Fruit fly (Drosophila melanogaster) whole organism, embryonic: ENCODE measurements around the gene IntS14.

ENCODE experiments used
- Atf6 ChIP-seq: fragments of 200-800 bp; sonication (Bioruptor generic); IDR thresholded peaks from 2 replicates; pipeline ENCODE4 v1.3.6; 2022; ENCODE audit warnings: missing biosample characterization, missing genetic modification characterization
- B-H1 ChIP-seq: fragments of 200-800 bp; sonication (Bioruptor generic); IDR thresholded peaks from 3 replicates; pipeline ENCODE4 v1.3.6; 2022; ENCODE audit warnings: missing biosample characterization, missing genetic modification characterization
- CG10274 ChIP-seq: fragments of 200-800 bp; sonication (Bioruptor generic); optimal IDR thresholded peaks from 3 replicates; lab custom pipeline; 2017; ENCODE audit warnings: missing biosample characterization, mild to moderate bottlenecking, missing genetic modification characterization
- CG11560 ChIP-seq: fragments of 200-800 bp; sonication (Bioruptor generic); IDR thresholded peaks from 3 replicates; pipeline ENCODE4 v1.3.6; 2022; ENCODE audit warnings: missing biosample characterization, missing genetic modification characterization
- CG12219 ChIP-seq: fragments of 200-800 bp; sonication (Bioruptor generic); optimal IDR thresholded peaks from 3 replicates; lab custom pipeline; 2018; ENCODE audit warnings: missing biosample characterization, mild to moderate bottlenecking, missing genetic modification characterization
- CG13424 ChIP-seq: fragments of 200-800 bp; sonication (Bioruptor generic); optimal IDR thresholded peaks from 2 replicates; lab custom pipeline; 2019; ENCODE audit warnings: missing biosample characterization, mild to moderate bottlenecking, missing genetic modification characterization, moderate library complexity
- CG16779 ChIP-seq: fragments of 200-800 bp; sonication (Bioruptor generic); IDR thresholded peaks from 2 replicates; pipeline ENCODE4 v1.3.6; 2022; ENCODE audit warnings: missing biosample characterization, missing genetic modification characterization
- CG16863 ChIP-seq: fragments of 200-800 bp; sonication (Bioruptor generic); optimal IDR thresholded peaks from 3 replicates; lab custom pipeline; 2016; ENCODE audit warnings: missing biosample characterization, missing genetic modification characterization
- CG17361 ChIP-seq: fragments of 200-800 bp; sonication (Bioruptor generic); IDR thresholded peaks from 3 replicates; pipeline ENCODE4 v1.3.6; 2022; ENCODE audit warnings: missing biosample characterization, missing genetic modification characterization
- CG2712 ChIP-seq: fragments of 200-800 bp; optimal IDR thresholded peaks from 3 replicates; lab custom pipeline; 2019; ENCODE audit warnings: missing biosample characterization, mild to moderate bottlenecking, missing genetic modification characterization, moderate library complexity
- CG31224 ChIP-seq: fragments of 200-800 bp; sonication (Bioruptor generic); IDR thresholded peaks from 2 replicates; pipeline ENCODE4 v1.3.6; 2022; ENCODE audit warnings: missing biosample characterization, missing genetic modification characterization
- CG34224 ChIP-seq: fragments of 200-800 bp; sonication (Bioruptor generic); IDR thresholded peaks from 3 replicates; pipeline ENCODE4 v1.3.6; 2022; ENCODE audit warnings: missing biosample characterization, missing genetic modification characterization; ENCODE audit not compliant: partially characterized antibody
- CG43689 ChIP-seq: fragments of 200-800 bp; sonication (Bioruptor generic); IDR thresholded peaks from 2 replicates; pipeline ENCODE4 v1.3.6; 2022; ENCODE audit warnings: missing biosample characterization, missing genetic modification characterization
- CG4707 ChIP-seq: fragments of 200-800 bp; sonication (Bioruptor generic); optimal IDR thresholded peaks from 2 replicates; lab custom pipeline; 2018; ENCODE audit warnings: missing biosample characterization, mild to moderate bottlenecking, missing genetic modification characterization, moderate library complexity
- CG6683 ChIP-seq: fragments of 200-800 bp; sonication (Bioruptor generic); optimal IDR thresholded peaks from 2 replicates; lab custom pipeline; 2017; ENCODE audit warnings: missing biosample characterization, mild to moderate bottlenecking, missing genetic modification characterization, missing genetic modification reagents
- CG6854 ChIP-seq: fragments of 200-800 bp; sonication (Bioruptor generic); optimal IDR thresholded peaks from 3 replicates; lab custom pipeline; 2017; ENCODE audit warnings: missing biosample characterization, mild to moderate bottlenecking, missing genetic modification characterization
- CHES-1-like ChIP-seq: fragments of 200-800 bp; sonication (Bioruptor generic); optimal IDR thresholded peaks from 2 replicates; lab custom pipeline; 2016; ENCODE audit warnings: missing biosample characterization, missing genetic modification characterization
- Dad ChIP-seq: fragments of 200-800 bp; sonication (Bioruptor generic); optimal IDR thresholded peaks from 3 replicates; lab custom pipeline; 2016; ENCODE audit warnings: missing biosample characterization, missing genetic modification characterization
- Hey ChIP-seq: fragments of 200-800 bp; sonication (Bioruptor generic); optimal IDR thresholded peaks from 3 replicates; lab custom pipeline; 2018; ENCODE audit warnings: missing biosample characterization, mild to moderate bottlenecking, missing genetic modification characterization
- Hr51 ChIP-seq, 2 experiments: fragments of 200-800 bp; sonication (Bioruptor generic); optimal IDR thresholded peaks; 2 replicates in 1 of 2; 3 replicates in 1 of 2; lab custom pipeline; 2016 to 2018; ENCODE audit warnings: missing biosample characterization in 2 of 2, missing genetic modification characterization in 2 of 2, mild to moderate bottlenecking in 1 of 2, moderate library complexity in 1 of 2
- MESR4 ChIP-seq: fragments of 200-800 bp; sonication (Bioruptor generic); optimal IDR thresholded peaks from 2 replicates; lab custom pipeline; 2018; ENCODE audit warnings: missing biosample characterization, mild to moderate bottlenecking, missing genetic modification characterization, moderate library complexity
- Max ChIP-seq: fragments of 200-800 bp; sonication (Bioruptor generic); optimal IDR thresholded peaks from 2 replicates; lab custom pipeline; 2016; ENCODE audit warnings: missing biosample characterization, mild to moderate bottlenecking, missing genetic modification characterization
- Mes4 ChIP-seq: fragments of 200-800 bp; sonication (Bioruptor generic); optimal IDR thresholded peaks from 2 replicates; lab custom pipeline; 2016; ENCODE audit warnings: missing biosample characterization, missing genetic modification characterization
- Scr ChIP-seq: fragments of 200-800 bp; sonication (Bioruptor generic); IDR thresholded peaks from 2 replicates; pipeline ENCODE4 v1.3.6; 2022; ENCODE audit warnings: missing biosample characterization, missing genetic modification characterization; ENCODE audit not compliant: partially characterized antibody
- Usf ChIP-seq: fragments of 200-800 bp; sonication (Bioruptor generic); optimal IDR thresholded peaks from 2 replicates; lab custom pipeline; 2017; ENCODE audit warnings: missing genotype, missing biosample characterization, missing genetic modification characterization
- Xbp1 ChIP-seq: fragments of 200-800 bp; sonication (Bioruptor generic); optimal IDR thresholded peaks from 3 replicates; lab custom pipeline; 2016; ENCODE audit warnings: missing biosample characterization, mild to moderate bottlenecking, missing genetic modification characterization
- ash1 ChIP-seq: fragments of 200-800 bp; sonication (Bioruptor generic); optimal IDR thresholded peaks from 2 replicates; lab custom pipeline; 2018; ENCODE audit warnings: missing biosample characterization, mild to moderate bottlenecking, missing genetic modification characterization
- ato ChIP-seq: fragments of 200-800 bp; sonication (Bioruptor generic); IDR thresholded peaks from 2 replicates; pipeline ENCODE4 v1.3.6; 2022; ENCODE audit warnings: missing biosample characterization, missing genetic modification characterization; ENCODE audit not compliant: partially characterized antibody
- bigmax ChIP-seq: fragments of 200-800 bp; sonication (Bioruptor generic); optimal IDR thresholded peaks from 2 replicates; lab custom pipeline; 2018; ENCODE audit warnings: missing biosample characterization, mild to moderate bottlenecking, missing genetic modification characterization
- emc ChIP-seq: fragments of 200-800 bp; sonication (Bioruptor generic); optimal IDR thresholded peaks from 2 replicates; lab custom pipeline; 2016; ENCODE audit warnings: missing biosample characterization, missing genetic modification characterization
- fd102C ChIP-seq: fragments of 200-800 bp; sonication (Bioruptor generic); optimal IDR thresholded peaks from 2 replicates; lab custom pipeline; 2018; ENCODE audit warnings: missing biosample characterization, mild to moderate bottlenecking, missing genetic modification characterization, moderate library complexity
- fd64A ChIP-seq: fragments of 200-800 bp; sonication (Bioruptor generic); optimal IDR thresholded peaks from 3 replicates; lab custom pipeline; 2018; ENCODE audit warnings: missing biosample characterization, mild to moderate bottlenecking, missing genetic modification characterization
- gcm ChIP-seq: fragments of 200-800 bp; sonication (Bioruptor generic); optimal IDR thresholded peaks from 2 replicates; lab custom pipeline; 2019; ENCODE audit warnings: missing biosample characterization, mild to moderate bottlenecking, missing genetic modification characterization, moderate library complexity
- grau ChIP-seq: fragments of 200-800 bp; optimal IDR thresholded peaks from 3 replicates; lab custom pipeline; 2019; ENCODE audit warnings: missing biosample characterization, mild to moderate bottlenecking, missing genetic modification characterization, moderate library complexity
- h ChIP-seq: fragments of >200 bp; optimal IDR thresholded peaks from 2 replicates; lab custom pipeline; 2017
- kni ChIP-seq: fragments of 200-800 bp; sonication (Bioruptor generic); optimal IDR thresholded peaks from 3 replicates; lab custom pipeline; 2017; ENCODE audit warnings: mild to moderate bottlenecking, missing biosample characterization, missing genetic modification reagents, missing genetic modification characterization
- lola ChIP-seq, 3 experiments: fragments of >200 bp in 2 of 3; fragments of 200-800 bp in 1 of 3; sonication (Bioruptor generic) in 1 of 3; optimal IDR thresholded peaks; 2 replicates each; lab custom pipeline; 2017 to 2019; ENCODE audit warnings: missing biosample characterization in 3 of 3, missing genetic modification characterization in 3 of 3, mild to moderate bottlenecking in 1 of 3, moderate library complexity in 1 of 3
- maf-S ChIP-seq: fragments of 200-800 bp; sonication (Bioruptor generic); optimal IDR thresholded peaks from 2 replicates; lab custom pipeline; 2016; ENCODE audit warnings: missing biosample characterization, missing genetic modification characterization
- nom ChIP-seq: fragments of 200-800 bp; sonication (Bioruptor generic); optimal IDR thresholded peaks from 2 replicates; lab custom pipeline; 2017; ENCODE audit warnings: missing biosample characterization, missing genetic modification characterization, mild to moderate bottlenecking, moderate library complexity, missing genetic modification reagents
- odd ChIP-seq: fragments of 200-800 bp; sonication (Bioruptor generic); optimal IDR thresholded peaks from 2 replicates; lab custom pipeline; 2017; ENCODE audit warnings: missing biosample characterization, mild to moderate bottlenecking, missing genetic modification characterization
- p53 ChIP-seq: fragments of 200-800 bp; sonication (Bioruptor generic); optimal IDR thresholded peaks from 2 replicates; lab custom pipeline; 2016; ENCODE audit warnings: missing biosample characterization, missing genetic modification characterization
- pan ChIP-seq, 4 experiments: fragments of >200 bp in 3 of 4; fragments of 200-800 bp in 1 of 4; sonication (Bioruptor generic) in 1 of 4; optimal IDR thresholded peaks in 3 of 4; IDR thresholded peaks in 1 of 4; 2 replicates each; pipeline versions ENCODE4 v1.3.6 to Lab custom; 2017 to 2022; ENCODE audit warnings: missing biosample characterization in 2 of 4, missing genetic modification characterization in 2 of 4, mixed read lengths in 1 of 4
- prd ChIP-seq, 3 experiments: fragments of >200 bp in 2 of 3; fragments of 200-800 bp in 1 of 3; sonication (Bioruptor generic) in 1 of 3; optimal IDR thresholded peaks in 2 of 3; IDR thresholded peaks in 1 of 3; 2 replicates in 2 of 3; 3 replicates in 1 of 3; pipeline versions ENCODE4 v1.3.6 to Lab custom; 2017 to 2022; ENCODE audit warnings: missing biosample characterization in 1 of 3, missing genetic modification characterization in 1 of 3
- rib ChIP-seq: fragments of 200-800 bp; sonication (Bioruptor generic); IDR thresholded peaks from 2 replicates; pipeline ENCODE4 v1.3.6; 2022; ENCODE audit warnings: missing biosample characterization, missing genetic modification characterization
- ro ChIP-seq: fragments of 200-800 bp; sonication (Bioruptor generic); IDR thresholded peaks from 2 replicates; pipeline ENCODE4 v1.3.6; 2022; ENCODE audit warnings: missing biosample characterization, missing genetic modification characterization
- sens ChIP-seq: fragments of 200-800 bp; sonication (Bioruptor generic); peaks from one replicate; lab custom pipeline; 2016; ENCODE audit warnings: missing biosample characterization, missing genetic modification characterization
- shn ChIP-seq: fragments of 200-800 bp; sonication (Bioruptor generic); optimal IDR thresholded peaks from 3 replicates; lab custom pipeline; 2016; ENCODE audit warnings: missing biosample characterization, missing genetic modification characterization
- sna ChIP-seq: fragments of 200-800 bp; sonication (Bioruptor generic); IDR thresholded peaks from 2 replicates; pipeline ENCODE4 v1.3.6; 2022; ENCODE audit warnings: missing biosample characterization, missing genetic modification characterization; ENCODE audit not compliant: partially characterized antibody
- twi ChIP-seq: fragments of 200-800 bp; optimal IDR thresholded peaks from 2 replicates; lab custom pipeline; 2019; ENCODE audit warnings: missing biosample characterization, mild to moderate bottlenecking, missing genetic modification characterization, moderate library complexity

The IntS14 gene

DNA sequence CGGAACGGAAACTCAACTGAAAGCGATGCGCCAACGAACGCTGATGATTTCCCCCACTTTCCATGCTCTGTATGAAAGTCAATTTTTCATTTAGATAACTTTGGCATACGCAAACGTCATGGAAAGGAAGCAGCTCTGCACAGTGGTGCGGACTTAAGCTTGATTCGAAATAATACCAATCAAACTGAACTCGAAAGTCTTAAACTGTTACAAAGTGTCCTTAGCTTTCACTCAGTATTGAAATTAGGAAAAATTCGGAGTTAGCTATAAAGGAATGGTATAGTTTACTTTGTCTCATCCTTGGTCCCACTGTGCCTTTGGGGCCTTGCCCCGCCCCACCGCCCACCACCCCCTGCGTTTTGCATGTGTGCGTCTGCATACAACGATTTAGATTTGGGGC is 43.2 kb downstream of the IntS14 start (continued):
- no peak for TF ChIP-seq ro (GFP tag; lab: Robert Waterston, UW)
- no peak for TF ChIP-seq Max
- TF ChIP-seq sens (GFP tag; lab: Kevin White, UChicago), result peak; percentile 23
- no peak for TF ChIP-seq sna
- peak; percentile 29 for TF ChIP-seq gcm (GFP tag; lab: Kevin White, UChicago)
- no peak for TF ChIP-seq twi
- no peak for TF ChIP-seq pan (optimal IDR thresholded peaks at IDR 0.05; lab: Kevin White, UChicago)
- peak in 1 of 2 experiments; percentile 76 for TF ChIP-seq pan (GFP tag; optimal IDR thresholded peaks at IDR 0.05 in 1 of 2, IDR thresholded peaks at IDR 0.05 in 1 of 2)
- TF ChIP-seq CG10274, result no peak
- TF ChIP-seq odd (GFP tag; lab: Kevin White, UChicago), result peak; percentile 24
- no peak for TF ChIP-seq kni (GFP tag; lab: Kevin White, UChicago)
- peak; percentile 48; the same call in 1 of the 2 replicates for TF ChIP-seq CG31224
- TF ChIP-seq CG43689, result 0 out of 2 replicates have a peak, but pooled peaks have one; percentile 18
- TF ChIP-seq CG4707 (GFP tag; lab: Kevin White, UChicago), result no peak
- TF ChIP-seq emc (GFP tag; lab: Kevin White, UChicago), result no peak
- peak; percentile 17 for TF ChIP-seq Hey (tag; lab: Kevin White, UChicago)
- TF ChIP-seq Atf6, result peak; percentile 77
- TF ChIP-seq Scr, result no peak
- TF ChIP-seq fd102C (GFP tag; lab: Kevin White, UChicago), result no peak
- no peak for TF ChIP-seq h (lab: Kevin White, UChicago)
- TF ChIP-seq rib (GFP tag; lab: Robert Waterston, UW), result 0 out of 2 replicates have a peak, but pooled peaks have one; percentile 40
- no peak for TF ChIP-seq shn
- no peak for TF ChIP-seq maf-S
- no peak for TF ChIP-seq MESR4 (GFP tag; lab: Kevin White, UChicago)
- no peak for TF ChIP-seq lola (GFP tag; optimal IDR thresholded peaks at IDR 0.05; lab: Kevin White, UChicago)
- TF ChIP-seq nom, result no peak
- TF ChIP-seq prd (optimal IDR thresholded peaks at IDR 0.05; lab: Kevin White, UChicago), result no peak
- peak; percentile 75 for TF ChIP-seq prd (GFP tag; IDR thresholded peaks at IDR 0.05; lab: Robert Waterston, UW)
- TF ChIP-seq CG34224 (GFP tag; lab: Robert Waterston, UW), result no peak
- no peak for TF ChIP-seq ash1
- no peak for TF ChIP-seq Usf (GFP tag; lab: Kevin White, UChicago)
- peak; percentile 7 for TF ChIP-seq CG16863 (GFP tag; lab: Kevin White, UChicago)
- peak; percentile 10 for TF ChIP-seq Dad (GFP tag; lab: Kevin White, UChicago)
- no peak for TF ChIP-seq CG6683 (GFP tag; lab: Kevin White, UChicago)
- no peak for TF ChIP-seq p53 (GFP tag; lab: Kevin White, UChicago)
- TF ChIP-seq CG17361 (GFP tag; lab: Robert Waterston, UW), result 0 out of 3 replicates have a peak, but pooled peaks have one; percentile 19
- peak; percentile 31 for TF ChIP-seq CG12219
- TF ChIP-seq B-H1 (GFP tag; lab: Robert Waterston, UW), result peak; percentile 42
- peak; percentile 32 for TF ChIP-seq CG6854 (GFP tag; lab: Kevin White, UChicago)
- 0 out of 3 replicates have a peak, but pooled peaks have one; percentile 25 for TF ChIP-seq CG11560 (tag; lab: Robert Waterston, UW)
- TF ChIP-seq Xbp1 (GFP tag; lab: Kevin White, UChicago), result peak; percentile 67
- TF ChIP-seq grau, result peak; percentile 49
- peak; percentile 7 for TF ChIP-seq CHES-1-like (GFP tag; lab: Kevin White, UChicago)
- TF ChIP-seq Hr51 (GFP tag; optimal IDR thresholded peaks at IDR 0.05; lab: Kevin White, UChicago), result peak in 1 of 2 experiments; percentile 49
- no peak for TF ChIP-seq ato
- no peak for TF ChIP-seq fd64A (GFP tag; lab: Kevin White, UChicago)
- TF ChIP-seq Mes4, result no peak
- peak; percentile 42 for TF ChIP-seq CG13424 (tag; lab: Kevin White, UChicago)
- TF ChIP-seq bigmax (GFP tag; lab: Kevin White, UChicago), result no peak
- peak; percentile 41 for TF ChIP-seq CG2712 (tag; lab: Kevin White, UChicago)
- TF ChIP-seq CG16779 (GFP tag; lab: Robert Waterston, UW), result no peak
